Fruit fly (Drosophila melanogaster) whole organism: ENCODE data around the gene AP-1mu.

Experiments
- CG8478 ChIP-seq: fragments of >200 bp; optimal IDR thresholded peaks from 2 replicates; lab custom pipeline; 2018; ENCODE audit warnings: inconsistent platforms
- Dll ChIP-seq: fragments of >200 bp; optimal IDR thresholded peaks from 2 replicates; lab custom pipeline; 2017
- EcR ChIP-seq, 2 experiments: fragments of >200 bp; optimal IDR thresholded peaks; 2 replicates each; lab custom pipeline; 2017; ENCODE audit warnings: missing biosample characterization in 2 of 2, missing genetic modification characterization in 2 of 2, missing genetic modification reagents in 2 of 2
- pan ChIP-seq: fragments of >200 bp; optimal IDR thresholded peaks from 2 replicates; lab custom pipeline; 2017
- psq ChIP-seq: fragments of >200 bp; optimal IDR thresholded peaks from 2 replicates; lab custom pipeline; 2017
- usp ChIP-seq: fragments of >200 bp; optimal IDR thresholded peaks from 2 replicates; lab custom pipeline; 2017; ENCODE audit warnings: missing biosample characterization, missing genetic modification characterization, mixed read lengths

Gene AP-1mu

dm6 chr3R:9573812-9574587 lies 14.7 kb upstream of the AP-1mu start, which contains the start of gene CG9399:
Gene CG9399, minus strand, starts transcription at chr3R:9574211.
- no peak for TF ChIP-seq usp (GFP tag; lab: Kevin White, UChicago)
- TF ChIP-seq EcR (GFP tag; optimal IDR thresholded peaks at IDR 0.05; lab: Kevin White, UChicago), result no peak
- TF ChIP-seq psq (lab: Kevin White, UChicago), result no peak
- TF ChIP-seq CG8478, result no peak
- no peak for TF ChIP-seq Dll
- no peak for TF ChIP-seq pan (lab: Kevin White, UChicago)

- TF ChIP-seq pan (lab: Kevin White, UChicago) (no peak), Dll (no peak), usp (GFP tag; lab: Kevin White, UChicago) (no peak), psq (lab: Kevin White, UChicago) (no peak), CG8478 (no peak), EcR (GFP tag; optimal IDR thresholded peaks at IDR 0.05; lab: Kevin White, UChicago) (no peak)
These were observed 13.8 kb upstream of the AP-1mu start for dm6 chr3R:9572929-9573811.

dm6 chr3R:9571523-9571922 lies 12.2 kb upstream of the AP-1mu start, which contains the start of gene CG9396:
Gene CG9396, minus strand, starts transcription at chr3R:9571623.
- TF ChIP-seq Dll (no peak), EcR (GFP tag; optimal IDR thresholded peaks at IDR 0.05; lab: Kevin White, UChicago) (no peak), usp (GFP tag; lab: Kevin White, UChicago) (no peak), CG8478 (no peak), pan (lab: Kevin White, UChicago) (no peak), psq (lab: Kevin White, UChicago) (no peak)

dm6 chr3R:9570657-9571056 lies 11.3 kb upstream of the AP-1mu start:
- TF ChIP-seq EcR (GFP tag; optimal IDR thresholded peaks at IDR 0.05; lab: Kevin White, UChicago) (no peak), CG8478 (no peak), psq (lab: Kevin White, UChicago) (no peak), pan (lab: Kevin White, UChicago) (no peak), usp (GFP tag; lab: Kevin White, UChicago) (no peak), Dll (no peak)

dm6 chr3R:9570114-9570513 lies 10.8 kb upstream of the AP-1mu start, which contains the start of gene CG16790:
Gene CG16790, minus strand, starts transcription at chr3R:9570214.
- TF ChIP-seq CG8478, result no peak
- no peak for TF ChIP-seq EcR (GFP tag; optimal IDR thresholded peaks at IDR 0.05; lab: Kevin White, UChicago)
- no peak for TF ChIP-seq pan (lab: Kevin White, UChicago)
- TF ChIP-seq usp (GFP tag; lab: Kevin White, UChicago), result no peak
- no peak for TF ChIP-seq psq (lab: Kevin White, UChicago)

- no peak for TF ChIP-seq CG8478
These were observed 6.6 kb upstream of the AP-1mu start, which contains the start of gene CG16789 for dm6 chr3R:9565895-9566294. Gene CG16789, plus strand, starts transcription at chr3R:9566195.

dm6 chr3R:9563240-9563992 lies 4.1 kb upstream of the AP-1mu start, which contains the start of the genes CG9393 and Vps45:
Gene CG9393, minus strand, starts transcription at chr3R:9563673.
Gene Vps45, plus strand, starts transcription at chr3R:9563924.
- TF ChIP-seq usp (GFP tag; lab: Kevin White, UChicago), result no peak
- no peak for TF ChIP-seq EcR (GFP tag; optimal IDR thresholded peaks at IDR 0.05; lab: Kevin White, UChicago)
- no peak for TF ChIP-seq psq (lab: Kevin White, UChicago)
- TF ChIP-seq CG8478, result no peak
- no peak for TF ChIP-seq pan (lab: Kevin White, UChicago)
- TF ChIP-seq Dll, result no peak

- TF ChIP-seq pan (lab: Kevin White, UChicago) (no peak), Dll (no peak), CG8478 (no peak), usp (GFP tag; lab: Kevin White, UChicago) (no peak)
These were observed 1.8 kb upstream of the AP-1mu start for dm6 chr3R:9561121-9561520.

- TF ChIP-seq Dll (no peak), CG8478 (no peak), usp (GFP tag; lab: Kevin White, UChicago) (no peak), pan (lab: Kevin White, UChicago) (no peak), psq (lab: Kevin White, UChicago) (no peak), EcR (GFP tag; optimal IDR thresholded peaks at IDR 0.05; lab: Kevin White, UChicago) (no peak)
These were observed 3.9 kb downstream of the AP-1mu start, which contains the start of the genes CG9386 and BckdhA for dm6 chr3R:9555334-9555974. Gene CG9386, minus strand, starts transcription at chr3R:9555408. Gene BckdhA, plus strand, starts transcription at chr3R:9555785.

- no peak for TF ChIP-seq pan (lab: Kevin White, UChicago)
- no peak for TF ChIP-seq CG8478
- TF ChIP-seq usp (GFP tag; lab: Kevin White, UChicago), result no peak
- no peak for TF ChIP-seq psq (lab: Kevin White, UChicago)
- TF ChIP-seq Dll, result no peak
- TF ChIP-seq EcR (GFP tag; optimal IDR thresholded peaks at IDR 0.05; lab: Kevin White, UChicago), result no peak
These were observed 7.5 kb downstream of the AP-1mu start, which contains the start of the genes mura and RnpS1 for dm6 chr3R:9551659-9552435. Gene mura, minus strand, starts transcription at chr3R:9551806. Gene RnpS1, plus strand, starts transcription at chr3R:9552034.
